Worm (Caenorhabditis elegans) whole organism, young adult: ENCODE data around the gene T10H10.2.

Experiments
- ceh-100 ChIP-seq: fragments of 200-800 bp; sonication (Bioruptor generic); IDR thresholded peaks from 2 replicates; pipeline ENCODE4 v1.3.6; 2022; ENCODE audit warnings: missing genetic modification reagents, missing genetic modification characterization, missing compliant biosample characterization
- ceh-79 ChIP-seq: sonication (generic microtip); optimal IDR thresholded peaks from 2 replicates; lab custom pipeline; 2017; ENCODE audit warnings: mild to moderate bottlenecking, missing genetic modification characterization, missing compliant biosample characterization
- mxl-1 ChIP-seq: sonication (generic microtip); optimal IDR thresholded peaks from 2 replicates; lab custom pipeline; 2016; ENCODE audit warnings: missing genetic modification characterization, missing compliant biosample characterization

- TF ChIP-seq ceh-79 (tag; lab: Kevin White, UChicago) (no peak), ceh-100 (GFP tag; lab: Robert Waterston, UW) (no peak), mxl-1 (no peak)
Measured at ce11 chrX:2341989-2342388, 47.4 kb downstream of the T10H10.2 start, which contains the start of gene nlp-22.
